Worm (Caenorhabditis elegans) whole organism, young adult: ENCODE measurements around the gene gut-2.

ENCODE experiments used
- F52B5.7 ChIP-seq: sonication (generic microtip); optimal IDR thresholded peaks from 2 replicates; lab custom pipeline; 2016; ENCODE audit warnings: mild to moderate bottlenecking, missing genetic modification characterization, missing compliant biosample characterization
- aptf-3 ChIP-seq: fragments of 200-800 bp; sonication (Bioruptor generic); IDR thresholded peaks from 2 replicates; pipeline ENCODE4 v1.3.6; 2022; ENCODE audit warnings: missing genetic modification characterization, missing compliant biosample characterization
- cebp-1 ChIP-seq, 2 experiments: fragments of 200-800 bp in 1 of 2; sonication (Bioruptor generic) in 1 of 2; sonication (generic microtip) in 1 of 2; IDR thresholded peaks in 1 of 2; optimal IDR thresholded peaks in 1 of 2; 2 replicates each; pipeline versions ENCODE4 v1.3.6 to Lab custom; 2017 to 2022; ENCODE audit warnings: missing compliant biosample characterization in 2 of 2, missing genetic modification characterization in 2 of 2, mild to moderate bottlenecking in 1 of 2, missing genetic modification reagents in 1 of 2, moderate library complexity in 1 of 2
- ceh-27 ChIP-seq: fragments of 200-800 bp; sonication (Bioruptor generic); optimal IDR thresholded peaks from 2 replicates; lab custom pipeline; 2018; ENCODE audit warnings: mild to moderate bottlenecking, missing genetic modification characterization, moderate library complexity, missing compliant biosample characterization
- chd-7 ChIP-seq: sonication (generic microtip); optimal IDR thresholded peaks from 2 replicates; lab custom pipeline; 2016; ENCODE audit warnings: mild to moderate bottlenecking, missing genetic modification characterization, moderate library complexity, missing compliant biosample characterization
- lsy-27 ChIP-seq: sonication (generic microtip); optimal IDR thresholded peaks from 2 replicates; lab custom pipeline; 2017; ENCODE audit warnings: missing genetic modification characterization, mild to moderate bottlenecking, missing compliant biosample characterization, antibody characterized with exemption, missing genotype, borderline replicate concordance; ENCODE audit not compliant: insufficient read depth
- pbrm-1 ChIP-seq: fragments of 200-800 bp; sonication (Bioruptor generic); IDR thresholded peaks from 2 replicates; pipeline ENCODE4 v1.3.6; 2022; ENCODE audit warnings: missing genetic modification reagents, missing genetic modification characterization, missing compliant biosample characterization
- snpc-4 ChIP-seq, 5 experiments: fragments of 150-350 bp in 1 of 5; sonication (generic microtip) in 4 of 5; optimal IDR thresholded peaks; 2 replicates each; lab custom pipeline; 2014 to 2018; ENCODE audit warnings: missing genetic modification characterization in 5 of 5, missing biosample characterization in 3 of 5, antibody characterized with exemption in 2 of 5, mild to moderate bottlenecking in 2 of 5, missing compliant biosample characterization in 2 of 5, missing genotype in 2 of 5, moderate library complexity in 2 of 5, missing genetic modification reagents in 1 of 5

- TF ChIP-seq snpc-4 (GFP tag; optimal IDR thresholded peaks at IDR 0.05; lab: Kevin White, UChicago), result no peak
- TF ChIP-seq snpc-4 (tag; optimal IDR thresholded peaks at IDR 0.05; lab: Kevin White, UChicago), result no peak
- TF ChIP-seq F52B5.7 (tag; lab: Kevin White, UChicago), result no peak
- no peak for TF ChIP-seq aptf-3 (GFP tag; lab: Robert Waterston, UW)
- TF ChIP-seq chd-7 (tag; lab: Kevin White, UChicago), result no peak
- TF ChIP-seq lsy-27, result no peak
- no peak for TF ChIP-seq cebp-1 (GFP tag; IDR thresholded peaks at IDR 0.05; lab: Robert Waterston, UW)
- TF ChIP-seq cebp-1 (tag; optimal IDR thresholded peaks at IDR 0.05; lab: Kevin White, UChicago), result no peak
- no peak for TF ChIP-seq ceh-27 (GFP tag; lab: Kevin White, UChicago)
- TF ChIP-seq pbrm-1 (GFP tag; lab: Robert Waterston, UW), result no peak
Observed at ce11 chrV:13515115-13515514, 17.6 kb downstream of the gut-2 start, which contains the start of gene semi-1.
